Worm (Caenorhabditis elegans) whole organism, young adult: Measurements from ENCODE around the gene scly-1.

ENCODE experiments used
- B0336.3 ChIP-seq: fragments of 200-800 bp; sonication (Bioruptor generic); IDR thresholded peaks from 2 replicates; pipeline ENCODE4 v1.3.6; 2022; ENCODE audit warnings: missing genetic modification characterization, missing compliant biosample characterization
- F22D6.2 ChIP-seq: sonication (generic microtip); optimal IDR thresholded peaks from 2 replicates; lab custom pipeline; 2016; ENCODE audit warnings: mild to moderate bottlenecking, missing genetic modification characterization, missing compliant biosample characterization
- F23B12.7 ChIP-seq: sonication (generic microtip); optimal IDR thresholded peaks from 2 replicates; lab custom pipeline; 2017; ENCODE audit warnings: missing genetic modification characterization, mild to moderate bottlenecking, missing compliant biosample characterization, antibody characterized with exemption, moderate library complexity; ENCODE audit not compliant: insufficient read depth
- F39B2.1 ChIP-seq: fragments of 200-800 bp; sonication (Bioruptor generic); IDR thresholded peaks from 2 replicates; pipeline ENCODE4 v1.3.6; 2022; ENCODE audit warnings: missing genetic modification reagents, missing genetic modification characterization, missing compliant biosample characterization
- F49E8.2 ChIP-seq: sonication (generic microtip); optimal IDR thresholded peaks from 3 replicates; lab custom pipeline; 2017; ENCODE audit warnings: missing genetic modification characterization, mild to moderate bottlenecking, missing compliant biosample characterization, antibody characterized with exemption, moderate library complexity; ENCODE audit not compliant: insufficient read depth
- F57C9.4 ChIP-seq: sonication (generic microtip); optimal IDR thresholded peaks from 2 replicates; lab custom pipeline; 2017; ENCODE audit warnings: mild to moderate bottlenecking, missing genetic modification characterization, missing compliant biosample characterization
- K12H6.12 ChIP-seq: fragments of 200-800 bp; sonication (Bioruptor generic); optimal IDR thresholded peaks from 2 replicates; lab custom pipeline; 2018; ENCODE audit warnings: mild to moderate bottlenecking, missing genetic modification characterization, missing compliant biosample characterization
- Y53G8AR.9 ChIP-seq: fragments of 200-800 bp; sonication (Bioruptor generic); conservative IDR thresholded peaks from 2 replicates; pipeline ENCODE4 v1.3.6; 2022; ENCODE audit warnings: missing genetic modification reagents, missing genetic modification characterization, missing compliant biosample characterization
- Y67H2A.10 ChIP-seq: fragments of 200-800 bp; sonication (Bioruptor generic); conservative IDR thresholded peaks from 2 replicates; pipeline ENCODE4 v1.3.6; 2022; ENCODE audit warnings: missing genetic modification reagents, missing genetic modification characterization, missing compliant biosample characterization
- Y79H2A.3 ChIP-seq: fragments of 200-800 bp; sonication (Bioruptor generic); conservative IDR thresholded peaks from 2 replicates; pipeline ENCODE4 v1.3.6; 2022; ENCODE audit warnings: missing genetic modification reagents, missing genetic modification characterization, missing compliant biosample characterization
- ZK185.1 ChIP-seq: sonication (generic microtip); optimal IDR thresholded peaks from 2 replicates; lab custom pipeline; 2016; ENCODE audit warnings: mild to moderate bottlenecking, missing genetic modification characterization, missing compliant biosample characterization; ENCODE audit not compliant: poor library complexity, severe bottlenecking
- aptf-2 ChIP-seq: fragments of 200-800 bp; sonication (Bioruptor generic); conservative IDR thresholded peaks from 2 replicates; pipeline ENCODE4 v1.3.6; 2022; ENCODE audit warnings: missing genetic modification reagents, missing genetic modification characterization, missing compliant biosample characterization
- athp-1 ChIP-seq: sonication (generic microtip); optimal IDR thresholded peaks from 2 replicates; lab custom pipeline; 2017; ENCODE audit warnings: mild to moderate bottlenecking, missing genetic modification characterization, missing compliant biosample characterization
- bed-2 ChIP-seq: fragments of 200-800 bp; sonication (Bioruptor generic); IDR thresholded peaks from 2 replicates; pipeline ENCODE4 v1.3.6; 2022; ENCODE audit warnings: missing genetic modification reagents, missing genetic modification characterization, missing compliant biosample characterization
- cebp-2 ChIP-seq: fragments of 200-800 bp; sonication (Bioruptor generic); IDR thresholded peaks from 2 replicates; pipeline ENCODE4 v1.3.6; 2022; ENCODE audit warnings: missing genetic modification characterization, missing compliant biosample characterization
- ceh-40 ChIP-seq: fragments of 200-800 bp; sonication (Bioruptor generic); IDR thresholded peaks from 2 replicates; pipeline ENCODE4 v1.3.6; 2022; ENCODE audit warnings: missing genetic modification characterization, missing compliant biosample characterization
- dox-1 ChIP-seq: fragments of 200-800 bp; sonication (Bioruptor generic); IDR thresholded peaks from 2 replicates; pipeline ENCODE4 v1.3.6; 2022; ENCODE audit warnings: missing genetic modification reagents, missing genetic modification characterization, missing compliant biosample characterization
- egl-18 ChIP-seq: fragments of 200-800 bp; sonication (Bioruptor generic); IDR thresholded peaks from 2 replicates; pipeline ENCODE4 v1.3.6; 2022; ENCODE audit warnings: missing genetic modification reagents, missing genetic modification characterization, missing compliant biosample characterization
- egl-44 ChIP-seq: fragments of 200-800 bp; sonication (Bioruptor generic); IDR thresholded peaks from 2 replicates; pipeline ENCODE4 v1.3.6; 2022; ENCODE audit warnings: missing genetic modification reagents, missing genetic modification characterization, missing compliant biosample characterization
- ekl-4 ChIP-seq: fragments of 200-800 bp; sonication (Bioruptor generic); IDR thresholded peaks from 2 replicates; pipeline ENCODE4 v1.3.6; 2022; ENCODE audit warnings: missing genetic modification reagents, missing genetic modification characterization, missing compliant biosample characterization
- fkh-3 ChIP-seq: sonication (generic microtip); optimal IDR thresholded peaks from 2 replicates; lab custom pipeline; 2016; ENCODE audit warnings: mild to moderate bottlenecking, missing genetic modification characterization, missing compliant biosample characterization
- hlh-12 ChIP-seq: sonication (generic microtip); optimal IDR thresholded peaks from 2 replicates; lab custom pipeline; 2016; ENCODE audit warnings: missing genetic modification characterization, missing compliant biosample characterization
- hsf-1 ChIP-seq: fragments of 200-800 bp; sonication (Bioruptor generic); IDR thresholded peaks from 2 replicates; pipeline ENCODE4 v1.3.6; 2022; ENCODE audit warnings: missing genetic modification reagents, missing genetic modification characterization, missing compliant biosample characterization
- lsl-1 ChIP-seq: fragments of 200-800 bp; sonication (Bioruptor generic); optimal IDR thresholded peaks from 2 replicates; lab custom pipeline; 2018; ENCODE audit warnings: mild to moderate bottlenecking, missing genetic modification characterization, moderate library complexity, missing compliant biosample characterization
- madf-10 ChIP-seq: sonication (generic microtip); optimal IDR thresholded peaks from 2 replicates; lab custom pipeline; 2016; ENCODE audit warnings: mild to moderate bottlenecking, missing genetic modification characterization, missing compliant biosample characterization
- madf-3 ChIP-seq: fragments of 200-800 bp; sonication (Bioruptor generic); IDR thresholded peaks from 2 replicates; pipeline ENCODE4 v1.3.6; 2022; ENCODE audit warnings: missing genetic modification reagents, missing genetic modification characterization, missing compliant biosample characterization
- madf-6 ChIP-seq: fragments of 200-800 bp; sonication (Bioruptor generic); IDR thresholded peaks from 2 replicates; pipeline ENCODE4 v1.3.6; 2022; ENCODE audit warnings: missing genetic modification reagents, missing genetic modification characterization, missing compliant biosample characterization
- madf-8 ChIP-seq: fragments of 200-800 bp; sonication (Bioruptor generic); conservative IDR thresholded peaks from 2 replicates; pipeline ENCODE4 v1.3.6; 2022; ENCODE audit warnings: missing genetic modification reagents, missing genetic modification characterization, missing compliant biosample characterization
- mxl-1 ChIP-seq: sonication (generic microtip); optimal IDR thresholded peaks from 2 replicates; lab custom pipeline; 2016; ENCODE audit warnings: missing genetic modification characterization, missing compliant biosample characterization
- nhr-179 ChIP-seq: sonication (generic microtip); optimal IDR thresholded peaks from 2 replicates; lab custom pipeline; 2016; ENCODE audit warnings: mild to moderate bottlenecking, missing genetic modification characterization, missing compliant biosample characterization
- nhr-27 ChIP-seq: fragments of 200-800 bp; sonication (Bioruptor generic); optimal IDR thresholded peaks from 2 replicates; lab custom pipeline; 2018; ENCODE audit warnings: mild to moderate bottlenecking, missing genetic modification characterization, moderate library complexity, missing compliant biosample characterization
- nhr-80 ChIP-seq: sonication (generic microtip); optimal IDR thresholded peaks from 2 replicates; lab custom pipeline; 2016; ENCODE audit warnings: missing genetic modification characterization, missing compliant biosample characterization
- nhr-90 ChIP-seq: sonication (generic microtip); optimal IDR thresholded peaks from 2 replicates; lab custom pipeline; 2016; ENCODE audit warnings: missing genotype, mild to moderate bottlenecking, missing genetic modification characterization, missing compliant biosample characterization
- repo-1 ChIP-seq: sonication (generic microtip); optimal IDR thresholded peaks from 2 replicates; lab custom pipeline; 2017; ENCODE audit warnings: mild to moderate bottlenecking, missing genetic modification characterization, missing compliant biosample characterization
- snpc-4 ChIP-seq, 5 experiments: fragments of 150-350 bp in 1 of 5; sonication (generic microtip) in 4 of 5; optimal IDR thresholded peaks; 2 replicates each; lab custom pipeline; 2014 to 2018; ENCODE audit warnings: missing genetic modification characterization in 5 of 5, missing biosample characterization in 3 of 5, antibody characterized with exemption in 2 of 5, mild to moderate bottlenecking in 2 of 5, missing compliant biosample characterization in 2 of 5, missing genotype in 2 of 5, moderate library complexity in 2 of 5, missing genetic modification reagents in 1 of 5
- sptf-2 ChIP-seq: fragments of 200-800 bp; sonication (Bioruptor generic); optimal IDR thresholded peaks from 2 replicates; lab custom pipeline; 2018; ENCODE audit warnings: mild to moderate bottlenecking, missing genetic modification characterization, missing compliant biosample characterization
- unc-62 ChIP-seq: fragments of 150-350 bp; optimal IDR thresholded peaks from 2 replicates; lab custom pipeline; 2014; ENCODE audit warnings: missing biosample characterization, missing genetic modification reagents, missing genetic modification characterization
- ztf-25 ChIP-seq: fragments of 200-800 bp; sonication (Bioruptor generic); IDR thresholded peaks from 2 replicates; pipeline ENCODE4 v1.3.6; 2022; ENCODE audit warnings: missing genetic modification reagents, missing genetic modification characterization, missing compliant biosample characterization
- ztf-26 ChIP-seq: sonication (generic microtip); optimal IDR thresholded peaks from 2 replicates; lab custom pipeline; 2017; ENCODE audit warnings: missing genetic modification characterization, missing compliant biosample characterization
- ztf-3 ChIP-seq: fragments of 200-800 bp; sonication (Bioruptor generic); optimal IDR thresholded peaks from 2 replicates; lab custom pipeline; 2018; ENCODE audit warnings: mild to moderate bottlenecking, missing genetic modification characterization, missing compliant biosample characterization

Gene scly-1

ce11 chrII:6247011-6247410 lies 33.9 kb downstream of the scly-1 start, which contains the start of gene T24H7.2:
TSS of gene T24H7.2 (plus strand) at chrII:6247311.
- TF ChIP-seq egl-44 (GFP tag; lab: Robert Waterston, UW) (no peak), Y67H2A.10 (GFP tag; lab: Robert Waterston, UW) (no peak), snpc-4 (GFP tag; optimal IDR thresholded peaks at IDR 0.05; lab: Kevin White, UChicago) (no peak), snpc-4 (tag; optimal IDR thresholded peaks at IDR 0.05; lab: Kevin White, UChicago) (no peak), Y53G8AR.9 (GFP tag; lab: Robert Waterston, UW) (no peak), aptf-2 (no peak), hsf-1 (GFP tag; lab: Robert Waterston, UW) (no peak), madf-10 (tag; lab: Kevin White, UChicago) (no peak), egl-18 (GFP tag; lab: Robert Waterston, UW) (no peak)

ce11 chrII:6246054-6246453 lies 34.8 kb downstream of the scly-1 start, which contains the start of gene lelo-1:
TSS of gene lelo-1 (plus strand) at chrII:6246354.
- TF ChIP-seq madf-3 (GFP tag; lab: Robert Waterston, UW) = no peak
- TF ChIP-seq F49E8.2 = no peak
- TF ChIP-seq Y79H2A.3 (GFP tag; lab: Robert Waterston, UW) = no peak
- no peak for TF ChIP-seq F39B2.1 (GFP tag; lab: Robert Waterston, UW)
- TF ChIP-seq fkh-3 = no peak

- TF ChIP-seq ekl-4 (GFP tag; lab: Robert Waterston, UW) (no peak), B0336.3 (GFP tag; lab: Robert Waterston, UW) (no peak), dox-1 (GFP tag; lab: Robert Waterston, UW) (no peak), mxl-1 (tag; lab: Kevin White, UChicago) (no peak), K12H6.12 (tag; lab: Kevin White, UChicago) (no peak), athp-1 (tag; lab: Kevin White, UChicago) (no peak), lsl-1 (GFP tag; lab: Kevin White, UChicago) (no peak), nhr-27 (tag; lab: Kevin White, UChicago) (no peak), nhr-90 (tag; lab: Kevin White, UChicago) (no peak), madf-8 (GFP tag; lab: Robert Waterston, UW) (no peak), cebp-2 (GFP tag; lab: Robert Waterston, UW) (no peak), snpc-4 (GFP tag; optimal IDR thresholded peaks at IDR 0.05; lab: Kevin White, UChicago) (no peak), snpc-4 (tag; optimal IDR thresholded peaks at IDR 0.05; lab: Kevin White, UChicago) (no peak), nhr-179 (tag; lab: Kevin White, UChicago) (no peak), sptf-2 (GFP tag; lab: Kevin White, UChicago) (no peak), F57C9.4 (tag; lab: Kevin White, UChicago) (no peak), ztf-26 (tag; lab: Kevin White, UChicago) (no peak)
- TF ChIP-seq, all 124 proteins: peak for 0
Measured at ce11 chrII:6245199-6245702, 35.7 kb downstream of the scly-1 start, which contains the start of gene blos-4. TSS of gene blos-4 (plus strand) at chrII:6245249.

DNA sequence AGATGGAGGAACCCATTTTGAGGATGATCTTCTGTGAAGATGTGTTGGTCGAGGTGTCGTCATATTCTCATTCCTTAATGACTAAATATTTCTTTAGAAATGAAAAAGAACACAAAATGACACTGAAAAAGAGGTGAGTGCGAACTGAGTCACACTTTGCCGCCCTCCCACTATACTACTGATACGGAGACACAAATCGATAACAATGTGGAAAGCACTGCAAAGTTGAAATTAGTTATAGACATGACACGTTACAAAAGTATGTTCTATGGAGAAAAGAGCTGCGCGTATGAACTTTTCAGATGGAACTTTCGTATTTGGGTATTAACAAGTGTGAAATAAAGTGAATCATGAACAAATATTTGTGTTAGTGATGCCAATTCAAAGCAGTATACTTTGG lies 36.7 kb downstream of the scly-1 start, which contains the start of gene tat-4:
Gene tat-4 (minus strand): TSS at position 117 of the 400 bp plus-strand sequence.
- no peak for TF ChIP-seq hlh-12
- TF ChIP-seq nhr-80 = peak; percentile 73

- no peak for TF ChIP-seq bed-2 (GFP tag; lab: Robert Waterston, UW)
- no peak for TF ChIP-seq ztf-3 (GFP tag; lab: Kevin White, UChicago)
- no peak for TF ChIP-seq F23B12.7 (tag; lab: Kevin White, UChicago)
- TF ChIP-seq dox-1 (GFP tag; lab: Robert Waterston, UW) = no peak
- TF ChIP-seq madf-10 (tag; lab: Kevin White, UChicago) = no peak
- no peak for TF ChIP-seq Y79H2A.3 (GFP tag; lab: Robert Waterston, UW)
- no peak for TF ChIP-seq F22D6.2 (tag; lab: Kevin White, UChicago)
- no peak for TF ChIP-seq ceh-40 (GFP tag; lab: Robert Waterston, UW)
- TF ChIP-seq ZK185.1 (tag; lab: Kevin White, UChicago) = no peak
- TF ChIP-seq repo-1 (tag; lab: Kevin White, UChicago) = no peak
- TF ChIP-seq ztf-25 = no peak
- no peak for TF ChIP-seq madf-6 (GFP tag; lab: Robert Waterston, UW)
- TF ChIP-seq nhr-27 (tag; lab: Kevin White, UChicago) = no peak
- TF ChIP-seq unc-62 (GFP tag; lab: Kevin White, UChicago) = no peak
Measured at ce11 chrII:6241758-6242157, 39.1 kb downstream of the scly-1 start, which contains the start of gene T24H7.8. TSS of gene T24H7.8 (plus strand) at chrII:6242058.
